Fruit fly (Drosophila melanogaster): Measurements from ENCODE around the gene Acp95EF.

Acp95EF gene

dm6 chr3R:24188619-24189018, 40.2 kb upstream of the Acp95EF start, which contains the start of gene CG5515 (continued):
- no peak for TF ChIP-seq seq (GFP tag; IDR thresholded peaks at IDR 0.05)
- peak; percentile 75 for TF ChIP-seq E2f1 (GFP tag; IDR thresholded peaks at IDR 0.05)
- TF ChIP-seq gce (GFP tag; IDR thresholded peaks at IDR 0.05) = peak; percentile 38; the same call in 1 of the 3 replicates
- no peak for TF ChIP-seq org-1 (GFP tag; optimal IDR thresholded peaks at IDR 0.05)
- peak; percentile 79 for TF ChIP-seq zen (tag; optimal IDR thresholded peaks at IDR 0.05)
- peak; percentile 73 for TF ChIP-seq unpg (GFP tag; optimal IDR thresholded peaks at IDR 0.05)

dm6 chr3R:24193373-24193879, 35.3 kb upstream of the Acp95EF start, which contains the start of the genes SMC6 and CG6204:
TSS of gene SMC6 (minus strand) at chr3R:24193423.
TSS of gene CG6204 (plus strand) at chr3R:24193832.
- TF ChIP-seq Gug (GFP tag; IDR thresholded peaks at IDR 0.05) (peak; percentile 92), Ets97D (GFP tag; optimal IDR thresholded peaks at IDR 0.05) (peak; percentile 52), Hr3 (GFP tag; optimal IDR thresholded peaks at IDR 0.05) (peak; percentile 95), CG7556 (GFP tag; optimal IDR thresholded peaks at IDR 0.05) (peak; percentile 93), oc (tag; optimal IDR thresholded peaks at IDR 0.05) (peak; percentile 86), CG11093 (GFP tag; IDR thresholded peaks at IDR 0.05) (peak; percentile 88), Lhr (GFP tag; optimal IDR thresholded peaks at IDR 0.05) (peak; percentile 70), CG31388 (GFP tag; optimal IDR thresholded peaks at IDR 0.05) (peak; percentile 86), dmrt99B (tag; optimal IDR thresholded peaks at IDR 0.05) (peak; percentile 95), amos (GFP tag; IDR thresholded peaks at IDR 0.05; ENCODE audit: partially characterized antibody) (peak; percentile 60; the same call in 1 of the 2 replicates), zf30C (GFP tag; optimal IDR thresholded peaks at IDR 0.05) (no peak), CG17829 (tag; optimal IDR thresholded peaks at IDR 0.05) (peak; percentile 95), klu (GFP tag; IDR thresholded peaks at IDR 0.05) (peak; percentile 93), tx (GFP tag; optimal IDR thresholded peaks at IDR 0.05) (peak; percentile 79), nerfin-1 (tag; optimal IDR thresholded peaks at IDR 0.05) (peak; percentile 94), kni (GFP tag; optimal IDR thresholded peaks at IDR 0.05) (no peak), vvl (GFP tag; IDR thresholded peaks at IDR 0.05) (peak; percentile 97), CG2129 (GFP tag; IDR thresholded peaks at IDR 0.05; ENCODE audit: partially characterized antibody) (no peak), D19B (GFP tag; optimal IDR thresholded peaks at IDR 0.05) (peak; percentile 84), MESR4 (GFP tag; optimal IDR thresholded peaks at IDR 0.05) (no peak), bigmax (GFP tag; optimal IDR thresholded peaks at IDR 0.05) (no peak), CG16813 (GFP tag; IDR thresholded peaks at IDR 0.05; ENCODE audit: partially characterized antibody) (peak; percentile 33; the same call in 1 of the 3 replicates), Hmx (GFP tag; optimal IDR thresholded peaks at IDR 0.05) (peak; percentile 86), Hmr (GFP tag; optimal IDR thresholded peaks at IDR 0.05) (peak; percentile 94), CG3407 (GFP tag; optimal IDR thresholded peaks at IDR 0.05) (peak; percentile 81), vfl (GFP tag; optimal IDR thresholded peaks at IDR 0.05) (peak; percentile 80), CG18764 (GFP tag; optimal IDR thresholded peaks at IDR 0.05) (peak; percentile 81), jing (GFP tag; optimal IDR thresholded peaks at IDR 0.05) (peak; percentile 79), yki (optimal IDR thresholded peaks at IDR 0.05) (no peak), tio (GFP tag; optimal IDR thresholded peaks at IDR 0.05) (peak; percentile 92), H15 (GFP tag; IDR thresholded peaks at IDR 0.05) (peak; percentile 92), Kr (GFP tag; optimal IDR thresholded peaks at IDR 0.05) (no peak), MBD-R2 (GFP tag; IDR thresholded peaks at IDR 0.05) (peak; percentile 89), CG12299 (tag; optimal IDR thresholded peaks at IDR 0.05) (peak; percentile 92), cato (GFP tag; optimal IDR thresholded peaks at IDR 0.05; ENCODE audit: borderline replicate concordance) (peak; percentile 83), Taf1 (GFP tag; IDR thresholded peaks at IDR 0.05) (peak; percentile 90), CG1603 (tag; optimal IDR thresholded peaks at IDR 0.05) (peak; percentile 94), row (GFP tag; IDR thresholded peaks at IDR 0.05) (peak; percentile 99), CG31365 (tag; optimal IDR thresholded peaks at IDR 0.05) (peak; percentile 73), CG30020 (tag; optimal IDR thresholded peaks at IDR 0.05) (peak; percentile 84), CG8388 (GFP tag; optimal IDR thresholded peaks at IDR 0.05) (peak; percentile 92), Elba2 (GFP tag; optimal IDR thresholded peaks at IDR 0.05) (peak; percentile 71), org-1 (GFP tag; optimal IDR thresholded peaks at IDR 0.05) (peak; percentile 88), HHEX (GFP tag; optimal IDR thresholded peaks at IDR 0.05) (peak; percentile 90)

Measured in whole organism, embryonic.